Worm (Caenorhabditis elegans): ENCODE data around the gene str-165.

Gene str-165

DNA sequence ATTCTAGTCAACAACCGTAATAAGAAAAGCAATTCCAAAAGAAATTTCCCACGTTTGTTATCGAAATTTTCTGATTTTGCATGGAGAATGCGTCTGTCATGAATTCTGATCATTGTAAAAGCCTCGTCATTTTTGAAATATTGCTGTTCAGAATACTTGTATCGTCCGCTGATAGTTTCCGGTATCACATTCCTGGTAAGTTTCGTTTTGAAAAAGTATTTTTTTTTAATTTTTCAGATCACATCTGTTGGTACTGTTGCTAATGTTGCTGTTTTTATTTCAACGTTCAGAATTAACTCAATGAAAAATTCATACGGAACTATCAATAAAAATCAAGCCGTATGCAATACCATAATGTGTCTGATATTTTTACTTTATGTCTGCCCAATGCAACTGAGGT, 10.0 kb downstream of the str-165 start, which contains the start of gene srx-17:
Gene srx-17, plus strand, starts transcription at position 301 of the 400 bp plus-strand sequence.
- TF ChIP-seq nhr-77 (tag; optimal IDR thresholded peaks at IDR 0.05) (no peak), nfya-1 (tag; optimal IDR thresholded peaks at IDR 0.05; ENCODE audit: insufficient read depth) (no peak), nhr-23 (tag; optimal IDR thresholded peaks at IDR 0.05) (no peak), nhr-11 (tag; optimal IDR thresholded peaks at IDR 0.05) (no peak), fkh-2 (tag; optimal IDR thresholded peaks at IDR 0.05) (no peak), nhr-67 (tag; optimal IDR thresholded peaks at IDR 0.05) (no peak), ama-1 (optimal IDR thresholded peaks at IDR 0.05) (no peak), mml-1 (tag; optimal IDR thresholded peaks at IDR 0.05) (no peak), eor-1 (tag; optimal IDR thresholded peaks at IDR 0.05) (no peak), elt-3 (tag; optimal IDR thresholded peaks at IDR 0.05) (no peak), snpc-4 (tag; optimal IDR thresholded peaks at IDR 0.05) (no peak), egl-5 (tag; optimal IDR thresholded peaks at IDR 0.05) (no peak), nhr-76 (tag; optimal IDR thresholded peaks at IDR 0.05) (no peak), nhr-237 (tag; optimal IDR thresholded peaks at IDR 0.05) (no peak), ceh-16 (tag; optimal IDR thresholded peaks at IDR 0.05) (no peak)

DNA sequence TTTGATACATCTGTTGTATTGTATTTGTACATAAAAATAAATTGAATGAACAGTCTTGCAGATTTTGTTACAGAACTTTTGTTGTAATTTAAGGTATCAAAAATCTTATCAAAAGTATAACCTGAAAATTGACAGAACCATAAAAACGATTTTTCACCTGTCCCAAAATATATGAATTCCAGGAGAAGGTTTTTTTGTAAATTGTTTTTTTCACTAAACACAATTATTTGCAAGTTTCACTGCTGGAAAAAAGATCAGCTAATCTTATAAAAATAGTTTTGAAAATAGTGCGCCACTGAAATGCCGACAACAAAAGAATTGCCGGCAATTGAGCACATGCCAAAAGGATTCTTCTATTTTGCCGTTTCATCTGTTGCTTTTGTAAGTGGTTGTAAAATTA, 12.2 kb downstream of the str-165 start, which contains the start of gene srx-130:
Gene srx-130, plus strand, starts transcription at position 301 of the 400 bp plus-strand sequence.
- TF ChIP-seq ceh-82 (tag; optimal IDR thresholded peaks at IDR 0.05) (no peak), skn-1 (tag; optimal IDR thresholded peaks at IDR 0.05) (no peak)

DNA sequence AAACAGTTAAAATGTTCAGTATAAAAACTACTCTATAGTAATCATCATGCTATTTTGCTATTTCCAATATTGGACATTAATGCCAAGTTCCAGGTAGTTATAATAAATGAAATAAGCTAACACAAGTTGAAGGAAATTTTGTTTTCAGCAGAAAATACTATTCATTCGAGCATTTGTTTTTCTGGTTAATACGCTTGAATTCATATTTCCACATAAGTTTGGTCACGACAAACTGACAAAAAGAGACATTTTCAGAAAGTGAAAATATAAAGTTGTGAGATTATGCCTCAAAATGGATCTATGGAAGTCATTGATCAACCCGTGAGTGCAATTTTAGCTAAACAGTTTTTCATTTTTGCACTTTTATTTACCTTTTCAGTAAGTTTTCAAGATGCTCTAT, 14.2 kb downstream of the str-165 start, which contains the start of gene srx-131:
Gene srx-131, plus strand, starts transcription at position 301 of the 400 bp plus-strand sequence.
- TF ChIP-seq nhr-67 (tag; optimal IDR thresholded peaks at IDR 0.05) = no peak
- TF ChIP-seq daf-12 (tag; optimal IDR thresholded peaks at IDR 0.05) = no peak
- TF ChIP-seq nhr-237 (tag; optimal IDR thresholded peaks at IDR 0.05) = no peak
- TF ChIP-seq elt-2 (tag; optimal IDR thresholded peaks at IDR 0.05) = no peak
- no peak for TF ChIP-seq nhr-43 (tag; optimal IDR thresholded peaks at IDR 0.05; ENCODE audit: poor library complexity, severe bottlenecking)
- no peak for TF ChIP-seq nhr-25 (tag; optimal IDR thresholded peaks at IDR 0.05)
- no peak for TF ChIP-seq ceh-28 (tag; optimal IDR thresholded peaks at IDR 0.05)
- TF ChIP-seq nhr-23 (tag; optimal IDR thresholded peaks at IDR 0.05) = no peak
- TF ChIP-seq snpc-4 (tag; optimal IDR thresholded peaks at IDR 0.05) = no peak
- no peak for TF ChIP-seq R02D3.7 (tag; optimal IDR thresholded peaks at IDR 0.05)
- TF ChIP-seq ceh-16 (tag; optimal IDR thresholded peaks at IDR 0.05) = no peak
- TF ChIP-seq ceh-82 (tag; optimal IDR thresholded peaks at IDR 0.05) = no peak
- no peak for TF ChIP-seq mml-1 (tag; optimal IDR thresholded peaks at IDR 0.05)
- no peak for TF ChIP-seq pqm-1 (tag; optimal IDR thresholded peaks at IDR 0.05)
- no peak for TF ChIP-seq ama-1 (optimal IDR thresholded peaks at IDR 0.05)
- no peak for TF ChIP-seq mdl-1 (tag; optimal IDR thresholded peaks at IDR 0.05)
- no peak for TF ChIP-seq egl-5 (tag; optimal IDR thresholded peaks at IDR 0.05)
- TF ChIP-seq fkh-2 (tag; optimal IDR thresholded peaks at IDR 0.05) = no peak
- TF ChIP-seq fkh-10 (GFP tag; optimal IDR thresholded peaks at IDR 0.05) = no peak

DNA sequence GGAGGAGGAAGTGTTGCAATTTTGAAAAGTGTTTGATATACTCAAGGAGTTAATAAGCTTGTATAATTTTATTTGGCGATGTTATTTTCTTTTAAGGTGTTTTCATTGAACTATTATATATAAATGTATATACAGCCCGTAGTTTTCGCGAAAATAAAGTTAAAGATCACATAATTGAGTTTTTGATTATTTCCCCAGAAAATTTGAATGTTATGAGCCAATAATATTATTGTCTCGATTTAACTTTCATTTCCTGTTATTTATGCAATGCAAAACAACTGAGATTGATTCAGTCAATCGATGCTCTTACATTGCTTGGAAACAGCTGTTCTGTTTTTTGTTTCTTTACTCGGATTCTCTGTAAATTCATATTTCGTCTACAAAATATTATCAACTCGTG, 17.5 kb downstream of the str-165 start, which contains the start of gene srx-133:
Gene srx-133, plus strand, starts transcription at position 301 of the 400 bp plus-strand sequence.
- TF ChIP-seq lsy-12 (tag; optimal IDR thresholded peaks at IDR 0.05) = no peak
- no peak for TF ChIP-seq lin-39 (tag; optimal IDR thresholded peaks at IDR 0.05)
- no peak for TF ChIP-seq skn-1 (tag; optimal IDR thresholded peaks at IDR 0.05)
- TF ChIP-seq pqm-1 (tag; optimal IDR thresholded peaks at IDR 0.05) = no peak
- TF ChIP-seq mml-1 (tag; optimal IDR thresholded peaks at IDR 0.05) = no peak
- TF ChIP-seq ZK546.5 (tag; optimal IDR thresholded peaks at IDR 0.05) = no peak
- TF ChIP-seq nhr-76 (tag; optimal IDR thresholded peaks at IDR 0.05) = no peak
- TF ChIP-seq fkh-2 (tag; optimal IDR thresholded peaks at IDR 0.05) = no peak
- TF ChIP-seq nhr-25 (tag; optimal IDR thresholded peaks at IDR 0.05) = no peak
- no peak for TF ChIP-seq daf-12 (tag; optimal IDR thresholded peaks at IDR 0.05)
- no peak for TF ChIP-seq fkh-10 (GFP tag; optimal IDR thresholded peaks at IDR 0.05)
- TF ChIP-seq nhr-77 (tag; optimal IDR thresholded peaks at IDR 0.05) = no peak
- TF ChIP-seq nhr-23 (tag; optimal IDR thresholded peaks at IDR 0.05) = no peak
- TF ChIP-seq nhr-12 (tag; optimal IDR thresholded peaks at IDR 0.05) = no peak
- no peak for TF ChIP-seq zag-1 (tag; optimal IDR thresholded peaks at IDR 0.05)

DNA sequence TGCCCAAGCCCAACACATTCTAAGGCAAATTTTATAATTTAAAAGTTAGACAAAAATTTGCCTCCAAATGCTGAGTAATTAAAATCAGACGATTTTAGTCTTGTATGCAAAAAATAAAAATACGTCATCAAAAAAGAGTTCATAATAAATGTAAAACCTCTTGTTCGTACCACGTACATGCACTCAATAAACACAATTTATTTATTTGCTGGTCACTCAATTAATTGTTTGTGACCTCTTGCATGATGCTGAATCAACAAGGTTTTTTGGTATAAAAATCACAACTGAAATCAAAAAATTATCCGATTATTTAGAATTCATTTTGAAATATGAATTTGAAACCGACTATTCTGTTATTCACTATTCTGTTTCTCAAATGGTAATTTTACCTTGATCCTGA, 19.3 kb downstream of the str-165 start, which contains the start of gene hpx-2:
Gene hpx-2, plus strand, starts transcription at position 301 of the 400 bp plus-strand sequence.
- no peak for TF ChIP-seq eor-1 (tag; optimal IDR thresholded peaks at IDR 0.05)

DNA sequence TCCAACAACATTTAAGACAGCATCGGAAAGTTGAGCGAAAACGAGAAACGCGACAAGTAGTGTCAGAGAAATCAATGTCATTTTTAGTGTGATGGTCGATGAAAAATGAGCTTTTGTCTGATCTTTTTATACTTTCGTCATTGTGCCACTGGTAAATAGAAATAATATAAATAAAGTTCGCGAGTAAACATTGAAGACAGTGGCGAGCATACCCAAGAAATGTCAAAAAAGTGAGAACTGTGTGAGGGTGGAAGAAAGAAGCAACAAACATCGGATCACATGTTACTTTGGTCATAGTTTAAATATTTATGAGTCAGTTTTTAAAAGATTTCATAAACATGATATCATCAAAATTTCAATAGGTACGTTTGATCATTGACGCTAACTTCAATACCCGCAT, 23.4 kb downstream of the str-165 start, which contains the start of gene ttr-21:
Gene ttr-21, minus strand, starts transcription at position 100 of the 400 bp plus-strand sequence.
- TF ChIP-seq ceh-28 (tag; optimal IDR thresholded peaks at IDR 0.05) (no peak), hmg-11 (tag; optimal IDR thresholded peaks at IDR 0.05) (no peak), pha-4 (tag; optimal IDR thresholded peaks at IDR 0.05) (peak; percentile 91), lsy-12 (tag; optimal IDR thresholded peaks at IDR 0.05) (no peak), lin-39 (tag; optimal IDR thresholded peaks at IDR 0.05) (no peak), aly-2 (tag; optimal IDR thresholded peaks at IDR 0.05) (no peak), snpc-4 (tag; optimal IDR thresholded peaks at IDR 0.05) (no peak), nhr-237 (tag; optimal IDR thresholded peaks at IDR 0.05) (no peak), zag-1 (tag; optimal IDR thresholded peaks at IDR 0.05) (no peak)
